Fruit fly (Drosophila melanogaster) whole organism, adult: ENCODE measurements around the gene dtn.

Experiments
- CG12768 ChIP-seq: fragments of 200-800 bp; sonication (Bioruptor generic); optimal IDR thresholded peaks from 2 replicates; lab custom pipeline; 2017; ENCODE audit warnings: missing biosample characterization, missing genetic modification characterization, mild to moderate bottlenecking, moderate library complexity, missing genetic modification reagents
- CG1620 ChIP-seq: fragments of 200-800 bp; sonication (Bioruptor generic); optimal IDR thresholded peaks from 2 replicates; lab custom pipeline; 2016; ENCODE audit warnings: missing biosample characterization, missing genetic modification characterization
- CG7045 ChIP-seq: fragments of 200-800 bp; sonication (Bioruptor generic); optimal IDR thresholded peaks from 2 replicates; lab custom pipeline; 2017; ENCODE audit warnings: missing biosample characterization, mild to moderate bottlenecking, missing genetic modification characterization
- Clk ChIP-seq: fragments of 200-800 bp; sonication (Bioruptor generic); optimal IDR thresholded peaks from 2 replicates; lab custom pipeline; 2017; ENCODE audit warnings: missing biosample characterization, missing genetic modification characterization
- Mnt ChIP-seq: fragments of 200-800 bp; sonication (Bioruptor generic); optimal IDR thresholded peaks from 2 replicates; lab custom pipeline; 2016; ENCODE audit warnings: missing biosample characterization, mild to moderate bottlenecking, missing genetic modification characterization
- cic ChIP-seq: fragments of 200-800 bp; sonication (Bioruptor generic); optimal IDR thresholded peaks from 2 replicates; lab custom pipeline; 2017; ENCODE audit warnings: missing biosample characterization, mild to moderate bottlenecking, missing genetic modification characterization, moderate library complexity
- cnc ChIP-seq, 2 experiments: fragments of >200 bp; optimal IDR thresholded peaks; 2 replicates each; lab custom pipeline; 2017
- pad ChIP-seq: fragments of 200-800 bp; sonication (Bioruptor generic); optimal IDR thresholded peaks from 3 replicates; lab custom pipeline; 2017; ENCODE audit warnings: missing biosample characterization, missing genetic modification characterization, mild to moderate bottlenecking, moderate library complexity, missing genetic modification reagents
- tj ChIP-seq: fragments of 200-800 bp; sonication (Bioruptor generic); optimal IDR thresholded peaks from 3 replicates; lab custom pipeline; 2017; ENCODE audit warnings: missing biosample characterization, mild to moderate bottlenecking, missing genetic modification characterization, moderate library complexity

DNA sequence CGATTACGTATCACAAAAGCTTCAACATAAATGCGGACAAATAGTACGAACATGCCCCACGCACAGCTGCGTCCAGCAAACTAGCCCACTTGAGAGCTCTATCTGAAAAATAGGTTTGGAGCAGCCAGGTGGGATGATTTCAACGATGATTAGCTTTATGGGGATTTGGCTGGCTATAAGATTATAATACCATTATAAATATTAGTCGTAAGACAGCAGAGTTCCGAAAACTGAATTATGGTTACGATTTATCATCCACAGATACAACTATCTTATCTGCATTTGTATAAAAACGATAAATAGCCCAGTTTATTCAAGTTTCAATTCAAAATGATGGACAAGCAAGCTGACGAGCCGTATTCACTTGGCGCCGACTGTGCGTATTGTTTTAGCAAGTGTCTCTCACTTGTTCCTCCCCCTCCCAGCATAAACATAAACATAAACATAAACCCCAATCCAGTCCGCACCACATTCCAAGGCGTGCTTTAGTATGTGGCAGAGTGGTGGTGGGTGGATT is 38.2 kb downstream of the dtn start:
- TF ChIP-seq CG12768 (GFP tag; lab: Kevin White, UChicago), result no peak
- no peak for TF ChIP-seq CG1620
- TF ChIP-seq tj (GFP tag; lab: Kevin White, UChicago), result no peak
- no peak for TF ChIP-seq cnc (optimal IDR thresholded peaks at IDR 0.05; lab: Kevin White, UChicago)
- no peak for TF ChIP-seq Clk (GFP tag; lab: Kevin White, UChicago)
- TF ChIP-seq CG7045, result no peak
- no peak for TF ChIP-seq Mnt (GFP tag; lab: Kevin White, UChicago)
- TF ChIP-seq pad (GFP tag; lab: Kevin White, UChicago), result no peak
- no peak for TF ChIP-seq cic (GFP tag; lab: Kevin White, UChicago)
